Fruit fly (Drosophila melanogaster): ENCODE data around the gene Uev1A.

Gene Uev1A

dm6 chr3L:5356050-5356967 lies 9.7 kb downstream of the Uev1A start:
- TF ChIP-seq dsf (GFP tag; optimal IDR thresholded peaks at IDR 0.05; ENCODE audit: borderline replicate concordance) = no peak
- peak; percentile 7 for TF ChIP-seq sage (GFP tag; optimal IDR thresholded peaks at IDR 0.05)
- TF ChIP-seq lola (GFP tag; optimal IDR thresholded peaks at IDR 0.05) = no peak
- TF ChIP-seq CG9705 (GFP tag; optimal IDR thresholded peaks at IDR 0.05) = no peak
- TF ChIP-seq Hr83 (GFP tag; optimal IDR thresholded peaks at IDR 0.05; ENCODE audit: poor library complexity, severe bottlenecking) = no peak

dm6 chr3L:5355823-5356049 lies 10.3 kb downstream of the Uev1A start, which contains the start of gene lama:
TSS of gene lama (minus strand) at chr3L:5355923.
- TF ChIP-seq N (GFP tag; optimal IDR thresholded peaks at IDR 0.05) (no peak), Sp1 (GFP tag; optimal IDR thresholded peaks at IDR 0.05) (no peak)

- peak; percentile 58 for TF ChIP-seq CG32264 (GFP tag; optimal IDR thresholded peaks at IDR 0.05)
- TF ChIP-seq rgr (GFP tag; optimal IDR thresholded peaks at IDR 0.05) = peak; percentile 96
- peak; percentile 92 for TF ChIP-seq psq (GFP tag; optimal IDR thresholded peaks at IDR 0.05)
- TF ChIP-seq dmrt93B (GFP tag; optimal IDR thresholded peaks at IDR 0.05) = peak; percentile 87
- TF ChIP-seq Vsx2 (GFP tag; optimal IDR thresholded peaks at IDR 0.05; ENCODE audit: partially characterized antibody) = no peak
- no peak for TF ChIP-seq GATAd (GFP tag; optimal IDR thresholded peaks at IDR 0.05)
- TF ChIP-seq Jra (GFP tag; optimal IDR thresholded peaks at IDR 0.05) = peak; percentile 52
- TF ChIP-seq sv (GFP tag; optimal IDR thresholded peaks at IDR 0.05) = peak; percentile 91
- peak; percentile 86 for TF ChIP-seq Rel (GFP tag; optimal IDR thresholded peaks at IDR 0.05)
- TF ChIP-seq Rel (tag; optimal IDR thresholded peaks at IDR 0.05) = peak; percentile 86
- TF ChIP-seq fru (GFP tag; optimal IDR thresholded peaks at IDR 0.05) = peak; percentile 94
- TF ChIP-seq Hr83 (GFP tag; optimal IDR thresholded peaks at IDR 0.05; ENCODE audit: poor library complexity, severe bottlenecking) = no peak
- no peak for TF ChIP-seq pan (optimal IDR thresholded peaks at IDR 0.05)
- TF ChIP-seq Hnf4 (GFP tag; optimal IDR thresholded peaks at IDR 0.05) = peak; percentile 89
- peak; percentile 93 for TF ChIP-seq CG9705 (GFP tag; optimal IDR thresholded peaks at IDR 0.05)
- peak; percentile 35 for TF ChIP-seq Mio (GFP tag; optimal IDR thresholded peaks at IDR 0.05)
- no peak for TF ChIP-seq Hr78 (GFP tag; optimal IDR thresholded peaks at IDR 0.05)
- TF ChIP-seq Sp1 (GFP tag; optimal IDR thresholded peaks at IDR 0.05) = peak; percentile 98
- TF ChIP-seq HLH106 (tag; optimal IDR thresholded peaks at IDR 0.05) = peak; percentile 96
- TF ChIP-seq N (GFP tag; optimal IDR thresholded peaks at IDR 0.05) = no peak
- peak; percentile 2 to 39 for TF ChIP-seq dl (GFP tag; optimal IDR thresholded peaks at IDR 0.05; ENCODE audit: insufficient read depth in 1 of 2, partially characterized antibody in 2 of 2)
- peak; percentile 92 for TF ChIP-seq br (GFP tag; optimal IDR thresholded peaks at IDR 0.05)
- peak in 1 of 2 experiments; percentile 96 for TF ChIP-seq foxo (GFP tag; optimal IDR thresholded peaks at IDR 0.05)
- TF ChIP-seq OdsH (GFP tag; optimal IDR thresholded peaks at IDR 0.05) = peak; percentile 97
- TF ChIP-seq tai (GFP tag; optimal IDR thresholded peaks at IDR 0.05) = no peak
- no peak for TF ChIP-seq Dif (GFP tag; optimal IDR thresholded peaks at IDR 0.05; ENCODE audit: partially characterized antibody)
- TF ChIP-seq Abd-B (GFP tag; optimal IDR thresholded peaks at IDR 0.05) = no peak
- TF ChIP-seq usp (GFP tag; optimal IDR thresholded peaks at IDR 0.05) = no peak
- no peak for TF ChIP-seq jim (GFP tag; optimal IDR thresholded peaks at IDR 0.05)
- peak; percentile 95 for TF ChIP-seq sage (GFP tag; optimal IDR thresholded peaks at IDR 0.05)
- peak; percentile 71 for TF ChIP-seq woc (GFP tag; optimal IDR thresholded peaks at IDR 0.05)
- TF ChIP-seq h (GFP tag; optimal IDR thresholded peaks at IDR 0.05) = peak; percentile 97
- peak; percentile 77 for TF ChIP-seq Dfd (GFP tag; optimal IDR thresholded peaks at IDR 0.05)
- TF ChIP-seq ey (GFP tag; optimal IDR thresholded peaks at IDR 0.05) = peak; percentile 92
- peak; percentile 65 for TF ChIP-seq dsf (GFP tag; optimal IDR thresholded peaks at IDR 0.05; ENCODE audit: borderline replicate concordance)
- peak; percentile 96 for TF ChIP-seq brk (GFP tag; optimal IDR thresholded peaks at IDR 0.05)
- no peak for TF ChIP-seq lola (GFP tag; optimal IDR thresholded peaks at IDR 0.05)
- no peak for TF ChIP-seq Myc (optimal IDR thresholded peaks at IDR 0.05)
- TF ChIP-seq CrebA (GFP tag; optimal IDR thresholded peaks at IDR 0.05; ENCODE audit: borderline replicate concordance) = no peak
Observed at dm6 chr3L:5355074-5355790, 10.8 kb downstream of the Uev1A start, which contains the start of gene CG46456. TSS of gene CG46456 (minus strand) at chr3L:5355346.
